Worm (Caenorhabditis elegans): ENCODE measurements around the gene ins-15.

The ins-15 gene

ce11 chrII:6744648-6745047 is at the start of gene ins-15:
TSS of gene ins-15 (minus strand) at chrII:6744748.
- TF ChIP-seq ztf-29 (GFP tag; IDR thresholded peaks at IDR 0.05): no peak
- TF ChIP-seq T22C8.4 (GFP tag; IDR thresholded peaks at IDR 0.05): no peak
- TF ChIP-seq ref-1 (GFP tag; conservative IDR thresholded peaks at IDR 0.05): no peak
- no peak for TF ChIP-seq klf-2 (GFP tag; conservative IDR thresholded peaks at IDR 0.05)
- no peak for TF ChIP-seq cog-1 (tag; optimal IDR thresholded peaks at IDR 0.05)
- TF ChIP-seq flt-1 (GFP tag; IDR thresholded peaks at IDR 0.05): no peak
- TF ChIP-seq tab-1 (GFP tag; IDR thresholded peaks at IDR 0.05): no peak
- no peak for TF ChIP-seq ztf-23 (GFP tag; IDR thresholded peaks at IDR 0.05)
- TF ChIP-seq med-1 (GFP tag; optimal IDR thresholded peaks at IDR 0.05; ENCODE audit: insufficient read depth): no peak

DNA sequence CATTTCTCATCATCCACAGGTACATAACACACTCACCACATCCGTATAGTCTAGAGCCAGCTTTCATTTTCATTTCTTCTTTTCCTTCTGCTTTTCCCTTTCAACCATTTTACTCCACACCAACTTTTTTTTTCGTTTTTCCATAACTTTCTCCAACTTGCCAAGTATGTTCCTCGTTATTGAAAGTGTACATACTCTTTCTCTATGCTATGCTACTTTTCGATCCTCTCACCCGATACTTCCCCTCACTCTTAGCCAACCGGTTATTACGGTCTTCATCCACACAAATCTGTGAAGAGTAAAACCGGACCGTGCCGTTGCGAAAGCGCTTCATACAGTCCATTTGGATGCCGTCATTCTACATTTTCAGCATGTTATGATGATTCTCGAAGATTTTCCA is 47.3 kb upstream of the ins-15 start, which contains the start of gene T13C2.2:
TSS of gene T13C2.2 (plus strand) at position 301 of the 400 bp plus-strand sequence.
- no peak for TF ChIP-seq tab-1 (GFP tag; IDR thresholded peaks at IDR 0.05)
- TF ChIP-seq ztf-23 (GFP tag; IDR thresholded peaks at IDR 0.05): no peak
- TF ChIP-seq T22C8.4 (GFP tag; IDR thresholded peaks at IDR 0.05): no peak
- TF ChIP-seq flt-1 (GFP tag; IDR thresholded peaks at IDR 0.05): no peak
- TF ChIP-seq ref-1 (GFP tag; conservative IDR thresholded peaks at IDR 0.05): no peak
- no peak for TF ChIP-seq klf-2 (GFP tag; conservative IDR thresholded peaks at IDR 0.05)
- no peak for TF ChIP-seq cog-1 (tag; optimal IDR thresholded peaks at IDR 0.05)
- TF ChIP-seq med-1 (GFP tag; optimal IDR thresholded peaks at IDR 0.05; ENCODE audit: insufficient read depth): no peak
- no peak for TF ChIP-seq ztf-29 (GFP tag; IDR thresholded peaks at IDR 0.05)

- TF ChIP-seq med-1 (GFP tag; optimal IDR thresholded peaks at IDR 0.05; ENCODE audit: insufficient read depth) (no peak), klf-2 (GFP tag; conservative IDR thresholded peaks at IDR 0.05) (no peak), T22C8.4 (GFP tag; IDR thresholded peaks at IDR 0.05) (no peak), ztf-23 (GFP tag; IDR thresholded peaks at IDR 0.05) (no peak), flt-1 (GFP tag; IDR thresholded peaks at IDR 0.05) (no peak), ref-1 (GFP tag; conservative IDR thresholded peaks at IDR 0.05) (no peak), tab-1 (GFP tag; IDR thresholded peaks at IDR 0.05) (no peak), cog-1 (tag; optimal IDR thresholded peaks at IDR 0.05) (no peak)
Observed at ce11 chrII:6788672-6789298, 44.2 kb upstream of the ins-15 start, which contains the start of gene T13C2.3. TSS of gene T13C2.3 (plus strand) at chrII:6789248.

- TF ChIP-seq T22C8.4 (GFP tag; IDR thresholded peaks at IDR 0.05) (no peak), flt-1 (GFP tag; IDR thresholded peaks at IDR 0.05) (no peak), cog-1 (tag; optimal IDR thresholded peaks at IDR 0.05) (no peak)
Observed at ce11 chrII:6783377-6783829, 38.9 kb upstream of the ins-15 start, which contains the start of gene gldi-2. TSS of gene gldi-2 (plus strand) at chrII:6783427.

ce11 chrII:6782738-6783163 is 38.2 kb upstream of the ins-15 start:
- no peak for TF ChIP-seq cog-1 (tag; optimal IDR thresholded peaks at IDR 0.05)

ce11 chrII:6781983-6782382 is 37.4 kb upstream of the ins-15 start:
- TF ChIP-seq cog-1 (tag; optimal IDR thresholded peaks at IDR 0.05): no peak
- TF ChIP-seq tab-1 (GFP tag; IDR thresholded peaks at IDR 0.05): no peak
- TF ChIP-seq ref-1 (GFP tag; conservative IDR thresholded peaks at IDR 0.05): no peak
- TF ChIP-seq med-1 (GFP tag; optimal IDR thresholded peaks at IDR 0.05; ENCODE audit: insufficient read depth): no peak
- no peak for TF ChIP-seq ztf-29 (GFP tag; IDR thresholded peaks at IDR 0.05)
- no peak for TF ChIP-seq klf-2 (GFP tag; conservative IDR thresholded peaks at IDR 0.05)
- TF ChIP-seq flt-1 (GFP tag; IDR thresholded peaks at IDR 0.05): no peak
- TF ChIP-seq ztf-23 (GFP tag; IDR thresholded peaks at IDR 0.05): no peak
- no peak for TF ChIP-seq T22C8.4 (GFP tag; IDR thresholded peaks at IDR 0.05)

DNA sequence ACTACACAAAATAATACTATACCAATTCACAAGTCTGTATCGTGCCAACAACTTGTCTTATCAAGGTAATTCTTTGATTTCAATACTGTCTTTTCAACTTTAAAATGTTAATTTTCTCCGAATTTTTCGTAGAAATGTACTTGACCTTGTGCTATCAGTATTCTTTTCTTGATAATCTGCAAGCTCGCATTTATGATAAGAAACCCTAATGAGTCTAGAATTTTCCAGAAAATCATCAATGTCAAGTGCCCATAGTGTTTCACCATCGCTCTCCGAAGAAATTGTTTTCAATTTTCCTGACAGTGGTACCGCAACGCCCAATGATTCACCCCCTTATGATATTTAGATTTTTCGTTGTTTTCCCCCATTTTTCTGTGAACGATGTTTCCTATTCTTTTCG is 36.7 kb upstream of the ins-15 start:
- TF ChIP-seq ztf-23 (GFP tag; IDR thresholded peaks at IDR 0.05): no peak
- no peak for TF ChIP-seq ztf-29 (GFP tag; IDR thresholded peaks at IDR 0.05)
- TF ChIP-seq ref-1 (GFP tag; conservative IDR thresholded peaks at IDR 0.05): no peak
- TF ChIP-seq flt-1 (GFP tag; IDR thresholded peaks at IDR 0.05): no peak
- TF ChIP-seq tab-1 (GFP tag; IDR thresholded peaks at IDR 0.05): no peak
- no peak for TF ChIP-seq med-1 (GFP tag; optimal IDR thresholded peaks at IDR 0.05; ENCODE audit: insufficient read depth)
- TF ChIP-seq klf-2 (GFP tag; conservative IDR thresholded peaks at IDR 0.05): no peak
- TF ChIP-seq T22C8.4 (GFP tag; IDR thresholded peaks at IDR 0.05): no peak
- TF ChIP-seq cog-1 (tag; optimal IDR thresholded peaks at IDR 0.05): no peak

DNA sequence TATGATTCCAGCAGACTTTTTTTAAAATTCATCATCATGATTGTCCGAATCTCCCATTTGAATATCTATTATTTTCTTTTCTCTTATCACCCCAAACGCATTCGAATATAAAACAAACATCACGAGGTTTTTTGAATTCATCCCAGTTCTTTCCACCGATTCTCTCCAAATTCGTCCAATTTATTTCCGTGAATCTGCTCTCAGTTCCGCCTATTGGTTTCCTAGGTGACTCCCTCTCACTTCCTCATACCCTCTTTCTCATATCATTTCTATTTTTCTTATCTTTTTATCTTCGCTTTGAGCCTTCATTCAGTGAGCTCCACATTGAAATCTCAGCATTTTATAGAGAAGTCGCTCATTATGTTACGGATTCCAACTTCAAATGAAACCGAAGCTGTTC is 34.6 kb upstream of the ins-15 start, which contains the start of gene T13C2.7:
TSS of gene T13C2.7 (plus strand) at position 301 of the 400 bp plus-strand sequence.
- no peak for TF ChIP-seq flt-1 (GFP tag; IDR thresholded peaks at IDR 0.05)
- TF ChIP-seq ref-1 (GFP tag; conservative IDR thresholded peaks at IDR 0.05): no peak
- TF ChIP-seq T22C8.4 (GFP tag; IDR thresholded peaks at IDR 0.05): no peak
- no peak for TF ChIP-seq ztf-29 (GFP tag; IDR thresholded peaks at IDR 0.05)
- TF ChIP-seq tab-1 (GFP tag; IDR thresholded peaks at IDR 0.05): no peak
- no peak for TF ChIP-seq med-1 (GFP tag; optimal IDR thresholded peaks at IDR 0.05; ENCODE audit: insufficient read depth)
- TF ChIP-seq ztf-23 (GFP tag; IDR thresholded peaks at IDR 0.05): no peak
- no peak for TF ChIP-seq klf-2 (GFP tag; conservative IDR thresholded peaks at IDR 0.05)
- TF ChIP-seq cog-1 (tag; optimal IDR thresholded peaks at IDR 0.05): no peak

ce11 chrII:6776418-6777034 is 32.0 kb upstream of the ins-15 start, which contains the start of gene ssup-72:
TSS of gene ssup-72 (plus strand) at chrII:6776598.
- TF ChIP-seq T22C8.4 (GFP tag; IDR thresholded peaks at IDR 0.05) (no peak), cog-1 (tag; optimal IDR thresholded peaks at IDR 0.05) (no peak), ztf-23 (GFP tag; IDR thresholded peaks at IDR 0.05) (peak; percentile 67), ref-1 (GFP tag; conservative IDR thresholded peaks at IDR 0.05) (no peak), flt-1 (GFP tag; IDR thresholded peaks at IDR 0.05) (no peak), tab-1 (GFP tag; IDR thresholded peaks at IDR 0.05) (no peak), ztf-29 (GFP tag; IDR thresholded peaks at IDR 0.05) (no peak), klf-2 (GFP tag; conservative IDR thresholded peaks at IDR 0.05) (no peak), med-1 (GFP tag; optimal IDR thresholded peaks at IDR 0.05; ENCODE audit: insufficient read depth) (peak; percentile 6)
